Fruit fly (Drosophila melanogaster) whole organism, pupa: ENCODE data around the gene CG42752.

Experiments
- CG8159 ChIP-seq: fragments of 200-800 bp; sonication (Bioruptor generic); optimal IDR thresholded peaks from 3 replicates; lab custom pipeline; 2018; ENCODE audit warnings: missing biosample characterization, mild to moderate bottlenecking, missing genetic modification characterization, moderate library complexity
- CG8301 ChIP-seq: fragments of 200-800 bp; sonication (Bioruptor generic); optimal IDR thresholded peaks from 2 replicates; lab custom pipeline; 2018; ENCODE audit warnings: missing biosample characterization, mild to moderate bottlenecking, missing genetic modification characterization
- EcR ChIP-seq: fragments of 200-800 bp; sonication (Bioruptor generic); optimal IDR thresholded peaks from 3 replicates; lab custom pipeline; 2019; ENCODE audit warnings: missing biosample characterization, missing genetic modification characterization, mild to moderate bottlenecking, moderate library complexity, missing genetic modification reagents
- Pif1A ChIP-seq: fragments of 200-800 bp; sonication (Bioruptor generic); optimal IDR thresholded peaks from 3 replicates; lab custom pipeline; 2016; ENCODE audit warnings: missing biosample characterization, missing genetic modification characterization
- Snoo ChIP-seq: fragments of 200-800 bp; sonication (Bioruptor generic); optimal IDR thresholded peaks from 3 replicates; lab custom pipeline; 2017; ENCODE audit warnings: missing biosample characterization, mild to moderate bottlenecking, missing genetic modification characterization, inconsistent platforms

DNA sequence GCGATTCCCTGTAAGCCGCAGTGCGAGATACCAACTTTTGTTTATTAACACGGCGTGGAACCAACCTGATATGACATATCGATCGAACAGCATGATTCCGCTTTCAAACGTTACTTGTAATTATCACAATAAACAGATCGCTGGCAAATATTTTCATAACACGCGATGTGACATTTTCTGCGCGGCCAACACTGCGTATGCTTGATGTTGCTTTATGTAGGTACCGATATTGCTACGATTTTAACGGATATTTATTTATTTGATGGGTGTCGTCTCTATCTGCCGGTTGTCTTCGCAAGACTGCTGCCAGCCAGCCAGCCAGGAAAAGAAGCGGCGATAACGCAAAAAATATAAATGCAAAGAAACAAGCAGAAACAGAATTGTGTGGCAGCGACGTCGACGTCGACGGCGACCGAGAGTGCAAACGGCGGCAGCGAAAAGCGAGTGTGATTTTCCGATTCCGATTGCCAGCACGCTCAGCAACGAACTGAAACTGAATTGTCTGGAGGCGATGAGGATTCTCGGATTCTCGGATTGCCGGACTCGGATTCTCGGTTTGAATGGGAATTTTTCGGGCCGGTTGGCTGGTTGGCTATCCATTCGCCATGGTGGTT lies 42.4 kb upstream of the CG42752 start:
- TF ChIP-seq Snoo (tag; lab: Kevin White, UChicago) (no peak), Pif1A (GFP tag; lab: Kevin White, UChicago) (no peak), CG8159 (tag; lab: Kevin White, UChicago) (no peak), EcR (GFP tag; lab: Kevin White, UChicago) (no peak), CG8301 (tag; lab: Kevin White, UChicago) (no peak)
